Worm (Caenorhabditis elegans): ENCODE measurements around the gene irld-7.

irld-7 gene

ce11 chrIV:6560434-6560833 is 29.7 kb upstream of the irld-7 start, which contains the start of gene best-9:
Gene best-9 (plus strand): TSS chrIV:6560734.
- no peak for TF ChIP-seq nhr-12 (tag; optimal IDR thresholded peaks at IDR 0.05)
- TF ChIP-seq lin-32 (GFP tag; optimal IDR thresholded peaks at IDR 0.05): no peak
- TF ChIP-seq unc-62 (GFP tag; optimal IDR thresholded peaks at IDR 0.05): no peak
- no peak for TF ChIP-seq M03D4.4 (tag; optimal IDR thresholded peaks at IDR 0.05)
- TF ChIP-seq zip-8 (tag; optimal IDR thresholded peaks at IDR 0.05): no peak
- no peak for TF ChIP-seq lin-13 (tag; optimal IDR thresholded peaks at IDR 0.05)
- TF ChIP-seq pha-4 (tag; optimal IDR thresholded peaks at IDR 0.05): no peak
- TF ChIP-seq tbx-8 (GFP tag; optimal IDR thresholded peaks at IDR 0.05): no peak
- no peak for TF ChIP-seq drap-1 (GFP tag; optimal IDR thresholded peaks at IDR 0.05)
- TF ChIP-seq elt-1 (tag; optimal IDR thresholded peaks at IDR 0.05; ENCODE audit: borderline replicate concordance, insufficient read depth): no peak
- TF ChIP-seq mab-5 (tag; optimal IDR thresholded peaks at IDR 0.05): no peak
- TF ChIP-seq flh-1 (GFP tag; optimal IDR thresholded peaks at IDR 0.05): no peak
- no peak for TF ChIP-seq nhr-76 (tag; optimal IDR thresholded peaks at IDR 0.05)
- TF ChIP-seq cnd-1 (tag; optimal IDR thresholded peaks at IDR 0.05): no peak
- TF ChIP-seq ces-1 (GFP tag; optimal IDR thresholded peaks at IDR 0.05): no peak
- TF ChIP-seq mep-1 (tag; optimal IDR thresholded peaks at IDR 0.05): no peak
- no peak for TF ChIP-seq blmp-1 (tag; optimal IDR thresholded peaks at IDR 0.05)
- TF ChIP-seq sptf-1 (tag; optimal IDR thresholded peaks at IDR 0.05): no peak
- no peak for TF ChIP-seq ham-2 (GFP tag; optimal IDR thresholded peaks at IDR 0.05)

ce11 chrIV:6562039-6562438 is 28.1 kb upstream of the irld-7 start:
- TF ChIP-seq elt-1 (tag; optimal IDR thresholded peaks at IDR 0.05; ENCODE audit: borderline replicate concordance, insufficient read depth) (no peak), bed-3 (GFP tag; optimal IDR thresholded peaks at IDR 0.05) (no peak), ceh-39 (tag; optimal IDR thresholded peaks at IDR 0.05) (no peak), ztf-11 (tag; optimal IDR thresholded peaks at IDR 0.05) (no peak), snpc-4 (tag; optimal IDR thresholded peaks at IDR 0.05) (no peak), mep-1 (tag; optimal IDR thresholded peaks at IDR 0.05) (no peak), zip-8 (tag; optimal IDR thresholded peaks at IDR 0.05) (no peak), sem-2 (GFP tag; optimal IDR thresholded peaks at IDR 0.05) (no peak), M03D4.4 (tag; optimal IDR thresholded peaks at IDR 0.05) (no peak), nhr-12 (tag; optimal IDR thresholded peaks at IDR 0.05) (no peak), blmp-1 (tag; optimal IDR thresholded peaks at IDR 0.05) (no peak), nhr-237 (tag; optimal IDR thresholded peaks at IDR 0.05) (no peak), ceh-83 (GFP tag; optimal IDR thresholded peaks at IDR 0.05) (no peak), nhr-28 (tag; optimal IDR thresholded peaks at IDR 0.05) (no peak)

DNA sequence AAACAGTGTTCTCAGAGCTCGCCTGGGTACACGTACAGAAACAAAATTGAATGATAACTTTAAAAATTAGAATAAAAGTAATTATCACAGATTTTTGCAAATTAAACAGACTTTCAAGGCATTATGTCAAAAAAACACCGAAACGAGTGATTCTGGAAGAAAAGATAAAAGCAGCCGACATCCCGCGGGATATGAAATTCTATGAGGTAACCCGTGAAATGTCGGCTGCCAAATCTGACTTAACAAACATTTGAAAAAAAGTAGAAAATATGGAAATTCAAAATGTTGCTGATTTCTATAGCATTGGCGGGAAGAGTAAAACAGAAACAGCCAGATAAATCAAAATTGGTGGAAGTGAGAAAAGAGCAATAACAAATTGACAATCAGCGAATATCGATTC is 24.6 kb upstream of the irld-7 start:
- TF ChIP-seq lin-32 (GFP tag; optimal IDR thresholded peaks at IDR 0.05) (no peak), drap-1 (GFP tag; optimal IDR thresholded peaks at IDR 0.05) (no peak), sptf-1 (tag; optimal IDR thresholded peaks at IDR 0.05) (no peak), elt-1 (tag; optimal IDR thresholded peaks at IDR 0.05; ENCODE audit: borderline replicate concordance, insufficient read depth) (no peak), lsy-2 (tag; optimal IDR thresholded peaks at IDR 0.05) (no peak), cnd-1 (tag; optimal IDR thresholded peaks at IDR 0.05) (no peak), sem-2 (GFP tag; optimal IDR thresholded peaks at IDR 0.05) (no peak), unc-120 (tag; optimal IDR thresholded peaks at IDR 0.05; ENCODE audit: poor library complexity, severe bottlenecking) (no peak), ceh-83 (GFP tag; optimal IDR thresholded peaks at IDR 0.05) (no peak), hlh-1 (tag; optimal IDR thresholded peaks at IDR 0.05) (no peak), unc-39 (tag; optimal IDR thresholded peaks at IDR 0.05) (no peak)

ce11 chrIV:6572238-6572637 is 17.9 kb upstream of the irld-7 start, which contains the start of gene bicd-1:
Gene bicd-1 (minus strand): TSS chrIV:6572338.
- TF ChIP-seq snpc-4 (tag; optimal IDR thresholded peaks at IDR 0.05) (no peak), elt-1 (tag; optimal IDR thresholded peaks at IDR 0.05; ENCODE audit: borderline replicate concordance, insufficient read depth) (no peak)

ce11 chrIV:6572655-6573054 is 17.5 kb upstream of the irld-7 start:
- no peak for TF ChIP-seq bed-3 (GFP tag; optimal IDR thresholded peaks at IDR 0.05)
- TF ChIP-seq nhr-28 (tag; optimal IDR thresholded peaks at IDR 0.05): no peak
- TF ChIP-seq lsy-2 (tag; optimal IDR thresholded peaks at IDR 0.05): no peak
- TF ChIP-seq snpc-4 (tag; optimal IDR thresholded peaks at IDR 0.05): no peak
- TF ChIP-seq ceh-39 (tag; optimal IDR thresholded peaks at IDR 0.05): no peak
- TF ChIP-seq unc-120 (tag; optimal IDR thresholded peaks at IDR 0.05; ENCODE audit: poor library complexity, severe bottlenecking): no peak
- no peak for TF ChIP-seq ces-1 (GFP tag; optimal IDR thresholded peaks at IDR 0.05)
- TF ChIP-seq pha-4 (tag; optimal IDR thresholded peaks at IDR 0.05): no peak
- no peak for TF ChIP-seq ham-2 (GFP tag; optimal IDR thresholded peaks at IDR 0.05)
- no peak for TF ChIP-seq lin-32 (GFP tag; optimal IDR thresholded peaks at IDR 0.05)
- no peak for TF ChIP-seq elt-3 (tag; optimal IDR thresholded peaks at IDR 0.05)
- TF ChIP-seq unc-39 (tag; optimal IDR thresholded peaks at IDR 0.05): no peak
- no peak for TF ChIP-seq hlh-1 (tag; optimal IDR thresholded peaks at IDR 0.05)
- no peak for TF ChIP-seq zip-8 (tag; optimal IDR thresholded peaks at IDR 0.05)
- no peak for TF ChIP-seq ceh-83 (GFP tag; optimal IDR thresholded peaks at IDR 0.05)
- no peak for TF ChIP-seq drap-1 (GFP tag; optimal IDR thresholded peaks at IDR 0.05)
- no peak for TF ChIP-seq mep-1 (tag; optimal IDR thresholded peaks at IDR 0.05)
- TF ChIP-seq nhr-12 (tag; optimal IDR thresholded peaks at IDR 0.05): no peak
